Worm (Caenorhabditis elegans) whole organism, L1 larva: ENCODE measurements around the gene ZK1307.3.

Experiments
- blmp-1 ChIP-seq: fragments of 150-350 bp; optimal IDR thresholded peaks from 2 replicates; lab custom pipeline; 2014; ENCODE audit warnings: missing biosample characterization, missing genetic modification characterization
- ceh-8 ChIP-seq: fragments of 200-800 bp; sonication (Bioruptor generic); optimal IDR thresholded peaks from 2 replicates; lab custom pipeline; 2018; ENCODE audit warnings: mild to moderate bottlenecking, missing genetic modification characterization, moderate library complexity, missing compliant biosample characterization
- fkh-4 ChIP-seq: sonication (generic microtip); optimal IDR thresholded peaks from 2 replicates; lab custom pipeline; 2016; ENCODE audit warnings: missing compliant biosample characterization, missing genetic modification characterization, borderline replicate concordance
- lin-15B ChIP-seq: fragments of 150-350 bp; sonication (generic microtip); optimal IDR thresholded peaks from 3 replicates; lab custom pipeline; 2014; ENCODE audit warnings: missing biosample characterization, missing genetic modification characterization
- mdl-1 ChIP-seq, 2 experiments: fragments of 150-350 bp; optimal IDR thresholded peaks; 2 replicates each; lab custom pipeline; 2014 to 2017; ENCODE audit warnings: missing biosample characterization in 2 of 2, missing genetic modification characterization in 2 of 2, inconsistent platforms in 1 of 2
- mef-2 ChIP-seq: fragments of 150-350 bp; optimal IDR thresholded peaks from 2 replicates; lab custom pipeline; 2014; ENCODE audit warnings: missing biosample characterization, missing genetic modification characterization
- nhr-20 ChIP-seq: sonication (generic microtip); optimal IDR thresholded peaks from 2 replicates; lab custom pipeline; 2016; ENCODE audit warnings: mild to moderate bottlenecking, missing genetic modification characterization, missing compliant biosample characterization
- pqm-1 ChIP-seq: sonication (generic microtip); optimal IDR thresholded peaks from 3 replicates; lab custom pipeline; 2017; ENCODE audit warnings: missing biosample characterization, missing genetic modification characterization
- skn-1 ChIP-seq: fragments of 150-350 bp; optimal IDR thresholded peaks from 2 replicates; lab custom pipeline; 2014; ENCODE audit warnings: missing biosample characterization, missing genetic modification characterization
- unc-98 ChIP-seq: fragments of 200-800 bp; sonication (Bioruptor generic); IDR thresholded peaks from 2 replicates; pipeline ENCODE4 v1.3.6; 2022; ENCODE audit warnings: missing genetic modification characterization, missing compliant biosample characterization

ce11 chrII:9606485-9607036, 46.3 kb downstream of the ZK1307.3 start:
- no peak for TF ChIP-seq skn-1 (tag; lab: Kevin White, UChicago)
- no peak for TF ChIP-seq pqm-1 (tag; lab: Kevin White, UChicago)
- TF ChIP-seq mdl-1 (tag; optimal IDR thresholded peaks at IDR 0.05; lab: Kevin White, UChicago): no peak
- no peak for TF ChIP-seq lin-15B
- TF ChIP-seq mef-2 (tag; lab: Kevin White, UChicago): no peak
- TF ChIP-seq unc-98 (GFP tag; lab: Robert Waterston, UW): no peak
- TF ChIP-seq ceh-8 (GFP tag; lab: Kevin White, UChicago): no peak
- no peak for TF ChIP-seq fkh-4
- no peak for TF ChIP-seq blmp-1 (tag; lab: Kevin White, UChicago)
- no peak for TF ChIP-seq nhr-20 (tag; lab: Kevin White, UChicago)
